Fruit fly (Drosophila melanogaster) whole organism, adult: ENCODE results near the gene Ugt36A1.

Experiments used
- CG11617 ChIP-seq: fragments of 200-800 bp; sonication (Bioruptor generic); optimal IDR thresholded peaks from 2 replicates; lab custom pipeline; 2017; ENCODE audit warnings: mild to moderate bottlenecking, missing biosample characterization, missing genetic modification reagents, missing genetic modification characterization
- CG12768 ChIP-seq: fragments of 200-800 bp; sonication (Bioruptor generic); optimal IDR thresholded peaks from 2 replicates; lab custom pipeline; 2017; ENCODE audit warnings: missing biosample characterization, missing genetic modification characterization, mild to moderate bottlenecking, moderate library complexity, missing genetic modification reagents
- CG14711 ChIP-seq: fragments of 200-800 bp; sonication (Bioruptor generic); optimal IDR thresholded peaks from 2 replicates; lab custom pipeline; 2018; ENCODE audit warnings: missing biosample characterization, mild to moderate bottlenecking, missing genetic modification characterization, moderate library complexity
- CG1620 ChIP-seq: fragments of 200-800 bp; sonication (Bioruptor generic); optimal IDR thresholded peaks from 2 replicates; lab custom pipeline; 2016; ENCODE audit warnings: missing biosample characterization, missing genetic modification characterization
- CG33017 ChIP-seq: fragments of 200-800 bp; sonication (Bioruptor generic); optimal IDR thresholded peaks from 2 replicates; lab custom pipeline; 2018; ENCODE audit warnings: missing biosample characterization, mild to moderate bottlenecking, missing genetic modification characterization, moderate library complexity
- CG5204 ChIP-seq: fragments of 200-800 bp; sonication (Bioruptor generic); optimal IDR thresholded peaks from 2 replicates; lab custom pipeline; 2016; ENCODE audit warnings: missing biosample characterization, missing genetic modification characterization
- CG7045 ChIP-seq: fragments of 200-800 bp; sonication (Bioruptor generic); optimal IDR thresholded peaks from 2 replicates; lab custom pipeline; 2017; ENCODE audit warnings: missing biosample characterization, mild to moderate bottlenecking, missing genetic modification characterization
- CG7101 ChIP-seq: fragments of 200-800 bp; sonication (Bioruptor generic); optimal IDR thresholded peaks from 2 replicates; lab custom pipeline; 2018; ENCODE audit warnings: missing biosample characterization, mild to moderate bottlenecking, missing genetic modification characterization, moderate library complexity
- Clk ChIP-seq: fragments of 200-800 bp; sonication (Bioruptor generic); optimal IDR thresholded peaks from 2 replicates; lab custom pipeline; 2017; ENCODE audit warnings: missing biosample characterization, missing genetic modification characterization
- Crg-1 ChIP-seq: fragments of 200-800 bp; sonication (Bioruptor generic); optimal IDR thresholded peaks from 2 replicates; lab custom pipeline; 2016; ENCODE audit warnings: missing biosample characterization, missing genetic modification characterization
- Hr96 ChIP-seq: fragments of 200-800 bp; sonication (Bioruptor generic); optimal IDR thresholded peaks from 2 replicates; lab custom pipeline; 2016; ENCODE audit warnings: missing biosample characterization, missing genetic modification characterization
- Mnt ChIP-seq: fragments of 200-800 bp; sonication (Bioruptor generic); optimal IDR thresholded peaks from 2 replicates; lab custom pipeline; 2016; ENCODE audit warnings: missing biosample characterization, mild to moderate bottlenecking, missing genetic modification characterization
- bab1 ChIP-seq: fragments of 200-800 bp; sonication (Bioruptor generic); optimal IDR thresholded peaks from 3 replicates; lab custom pipeline; 2019; ENCODE audit warnings: missing biosample characterization, mild to moderate bottlenecking, missing genetic modification characterization, moderate library complexity
- cic ChIP-seq: fragments of 200-800 bp; sonication (Bioruptor generic); optimal IDR thresholded peaks from 2 replicates; lab custom pipeline; 2017; ENCODE audit warnings: missing biosample characterization, mild to moderate bottlenecking, missing genetic modification characterization, moderate library complexity
- cnc ChIP-seq, 2 experiments: fragments of >200 bp; optimal IDR thresholded peaks; 2 replicates each; lab custom pipeline; 2017
- kay ChIP-seq: fragments of 200-800 bp; sonication (Bioruptor generic); peaks from one replicate; lab custom pipeline; 2016; ENCODE audit warnings: missing biosample characterization, missing genetic modification characterization, borderline replicate concordance
- ovo ChIP-seq: fragments of 200-800 bp; sonication (Bioruptor generic); optimal IDR thresholded peaks from 2 replicates; lab custom pipeline; 2016; ENCODE audit warnings: missing biosample characterization, missing genetic modification characterization
- pad ChIP-seq: fragments of 200-800 bp; sonication (Bioruptor generic); optimal IDR thresholded peaks from 3 replicates; lab custom pipeline; 2017; ENCODE audit warnings: missing biosample characterization, missing genetic modification characterization, mild to moderate bottlenecking, moderate library complexity, missing genetic modification reagents
- tj ChIP-seq: fragments of 200-800 bp; sonication (Bioruptor generic); optimal IDR thresholded peaks from 3 replicates; lab custom pipeline; 2017; ENCODE audit warnings: missing biosample characterization, mild to moderate bottlenecking, missing genetic modification characterization, moderate library complexity
- toe ChIP-seq: fragments of 200-800 bp; sonication (Bioruptor generic); optimal IDR thresholded peaks from 2 replicates; lab custom pipeline; 2016; ENCODE audit warnings: missing biosample characterization, missing genetic modification characterization

Ugt36A1 gene

dm6 chr2L:3618818-3619362, at the start of gene Ugt36A1:
Ugt36A1 (plus strand) TSS chr2L:3619097.
- TF ChIP-seq ovo (GFP tag; lab: Kevin White, UChicago) = no peak
- peak in 1 of 2 experiments; percentile 77 for TF ChIP-seq cnc (optimal IDR thresholded peaks at IDR 0.05; lab: Kevin White, UChicago)
- no peak for TF ChIP-seq CG11617 (GFP tag; lab: Kevin White, UChicago)
- no peak for TF ChIP-seq toe (GFP tag; lab: Kevin White, UChicago)
- no peak for TF ChIP-seq Clk (GFP tag; lab: Kevin White, UChicago)
- peak; percentile 20 for TF ChIP-seq bab1 (GFP tag; lab: Kevin White, UChicago)
- peak; percentile 88 for TF ChIP-seq cic (GFP tag; lab: Kevin White, UChicago)
- no peak for TF ChIP-seq CG12768
- no peak for TF ChIP-seq CG7045 (GFP tag; lab: Kevin White, UChicago)

- no peak for TF ChIP-seq CG7101
- no peak for TF ChIP-seq pad (GFP tag; lab: Kevin White, UChicago)
- no peak for TF ChIP-seq cnc (optimal IDR thresholded peaks at IDR 0.05; lab: Kevin White, UChicago)
- TF ChIP-seq toe (GFP tag; lab: Kevin White, UChicago) = no peak
- no peak for TF ChIP-seq CG33017 (tag; lab: Kevin White, UChicago)
- no peak for TF ChIP-seq cic (GFP tag; lab: Kevin White, UChicago)
- no peak for TF ChIP-seq CG5204 (GFP tag; lab: Kevin White, UChicago)
- TF ChIP-seq CG7045 (GFP tag; lab: Kevin White, UChicago) = no peak
- TF ChIP-seq Crg-1 (GFP tag; lab: Kevin White, UChicago) = no peak
- no peak for TF ChIP-seq ovo (GFP tag; lab: Kevin White, UChicago)
- no peak for TF ChIP-seq Mnt
- no peak for TF ChIP-seq CG14711 (tag; lab: Kevin White, UChicago)
- no peak for TF ChIP-seq CG1620 (GFP tag; lab: Kevin White, UChicago)
- no peak for TF ChIP-seq CG11617 (GFP tag; lab: Kevin White, UChicago)
- TF ChIP-seq bab1 (GFP tag; lab: Kevin White, UChicago) = no peak
- no peak for TF ChIP-seq kay
- TF ChIP-seq CG12768 = no peak
- TF ChIP-seq tj (GFP tag; lab: Kevin White, UChicago) = no peak
Measured at dm6 chr2L:3569892-3570291, 49.0 kb upstream of the Ugt36A1 start.

dm6 chr2L:3570566-3570965, 48.3 kb upstream of the Ugt36A1 start:
- TF ChIP-seq CG33017 (tag; lab: Kevin White, UChicago) (no peak), CG7045 (GFP tag; lab: Kevin White, UChicago) (no peak), Clk (GFP tag; lab: Kevin White, UChicago) (no peak), tj (GFP tag; lab: Kevin White, UChicago) (no peak), ovo (GFP tag; lab: Kevin White, UChicago) (no peak), pad (GFP tag; lab: Kevin White, UChicago) (no peak), Mnt (no peak), Hr96 (GFP tag; lab: Kevin White, UChicago) (no peak), cic (GFP tag; lab: Kevin White, UChicago) (no peak), toe (GFP tag; lab: Kevin White, UChicago) (no peak), CG11617 (GFP tag; lab: Kevin White, UChicago) (no peak), CG7101 (no peak), kay (no peak), Crg-1 (GFP tag; lab: Kevin White, UChicago) (no peak), CG1620 (GFP tag; lab: Kevin White, UChicago) (no peak), CG5204 (GFP tag; lab: Kevin White, UChicago) (no peak), CG12768 (no peak), CG14711 (tag; lab: Kevin White, UChicago) (no peak)

dm6 chr2L:3571457-3571856, 47.4 kb upstream of the Ugt36A1 start:
- TF ChIP-seq Mnt (no peak), CG7101 (no peak), kay (no peak), CG5204 (GFP tag; lab: Kevin White, UChicago) (no peak), Crg-1 (GFP tag; lab: Kevin White, UChicago) (no peak), CG12768 (no peak), Clk (GFP tag; lab: Kevin White, UChicago) (no peak), CG14711 (tag; lab: Kevin White, UChicago) (no peak), ovo (GFP tag; lab: Kevin White, UChicago) (no peak), tj (GFP tag; lab: Kevin White, UChicago) (no peak), toe (GFP tag; lab: Kevin White, UChicago) (no peak), CG1620 (GFP tag; lab: Kevin White, UChicago) (no peak), Hr96 (GFP tag; lab: Kevin White, UChicago) (no peak), CG11617 (GFP tag; lab: Kevin White, UChicago) (no peak), bab1 (GFP tag; lab: Kevin White, UChicago) (no peak), CG33017 (tag; lab: Kevin White, UChicago) (no peak), cic (GFP tag; lab: Kevin White, UChicago) (no peak)

dm6 chr2L:3572529-3573171, 46.2 kb upstream of the Ugt36A1 start:
- TF ChIP-seq kay (peak; percentile 70), Clk (GFP tag; lab: Kevin White, UChicago) (no peak), pad (GFP tag; lab: Kevin White, UChicago) (no peak)
